Worm (Caenorhabditis elegans): ENCODE results near the gene C17A2.2.

DNA sequence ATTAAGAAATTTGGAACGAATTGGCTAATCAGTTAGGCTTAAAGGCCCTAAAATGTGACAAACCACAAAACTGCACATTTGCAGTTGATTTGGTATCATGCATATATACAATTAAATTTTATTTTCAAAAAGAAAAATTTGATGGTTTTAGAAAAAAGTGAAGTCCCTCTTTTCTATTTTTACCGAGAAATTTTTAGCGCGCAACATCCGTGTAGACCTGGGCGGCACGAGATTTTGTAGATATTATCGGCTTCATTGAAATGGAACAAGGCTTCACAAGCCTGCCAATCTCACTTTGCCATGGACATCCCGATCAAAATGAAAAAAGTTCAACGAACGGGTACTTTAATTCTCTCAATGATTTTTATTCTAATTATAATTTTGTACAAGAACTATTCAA lies at the start of gene C17A2.2:
- TF ChIP-seq lsy-2 (tag; optimal IDR thresholded peaks at IDR 0.05) (no peak), unc-62 (GFP tag; optimal IDR thresholded peaks at IDR 0.05) (no peak), unc-39 (tag; optimal IDR thresholded peaks at IDR 0.05) (no peak), ztf-11 (tag; optimal IDR thresholded peaks at IDR 0.05) (no peak), mep-1 (tag; optimal IDR thresholded peaks at IDR 0.05) (no peak), mab-5 (tag; optimal IDR thresholded peaks at IDR 0.05) (no peak), nhr-76 (tag; optimal IDR thresholded peaks at IDR 0.05) (no peak), nhr-237 (tag; optimal IDR thresholded peaks at IDR 0.05) (no peak), blmp-1 (tag; optimal IDR thresholded peaks at IDR 0.05) (no peak), lin-13 (tag; optimal IDR thresholded peaks at IDR 0.05) (no peak), zip-8 (tag; optimal IDR thresholded peaks at IDR 0.05) (no peak), pha-4 (tag; optimal IDR thresholded peaks at IDR 0.05) (no peak), snpc-4 (tag; optimal IDR thresholded peaks at IDR 0.05) (no peak)

Data from whole organism, mixed stage, embryonic.